Fruit fly (Drosophila melanogaster) whole organism, adult: ENCODE results near the gene CG8668.
A peak's percentile ranks its signal among the peaks of the same experiment; 100 is the strongest.

Experiments used
- CG11617 ChIP-seq: fragments of 200-800 bp; sonication (Bioruptor generic); optimal IDR thresholded peaks from 2 replicates; lab custom pipeline; 2017; ENCODE audit warnings: mild to moderate bottlenecking, missing biosample characterization, missing genetic modification reagents, missing genetic modification characterization
- CG12768 ChIP-seq: fragments of 200-800 bp; sonication (Bioruptor generic); optimal IDR thresholded peaks from 2 replicates; lab custom pipeline; 2017; ENCODE audit warnings: missing biosample characterization, missing genetic modification characterization, mild to moderate bottlenecking, moderate library complexity, missing genetic modification reagents
- CG14711 ChIP-seq: fragments of 200-800 bp; sonication (Bioruptor generic); optimal IDR thresholded peaks from 2 replicates; lab custom pipeline; 2018; ENCODE audit warnings: missing biosample characterization, mild to moderate bottlenecking, missing genetic modification characterization, moderate library complexity
- CG1620 ChIP-seq: fragments of 200-800 bp; sonication (Bioruptor generic); optimal IDR thresholded peaks from 2 replicates; lab custom pipeline; 2016; ENCODE audit warnings: missing biosample characterization, missing genetic modification characterization
- CG33017 ChIP-seq: fragments of 200-800 bp; sonication (Bioruptor generic); optimal IDR thresholded peaks from 2 replicates; lab custom pipeline; 2018; ENCODE audit warnings: missing biosample characterization, mild to moderate bottlenecking, missing genetic modification characterization, moderate library complexity
- CG5204 ChIP-seq: fragments of 200-800 bp; sonication (Bioruptor generic); optimal IDR thresholded peaks from 2 replicates; lab custom pipeline; 2016; ENCODE audit warnings: missing biosample characterization, missing genetic modification characterization
- CG7045 ChIP-seq: fragments of 200-800 bp; sonication (Bioruptor generic); optimal IDR thresholded peaks from 2 replicates; lab custom pipeline; 2017; ENCODE audit warnings: missing biosample characterization, mild to moderate bottlenecking, missing genetic modification characterization
- CG7101 ChIP-seq: fragments of 200-800 bp; sonication (Bioruptor generic); optimal IDR thresholded peaks from 2 replicates; lab custom pipeline; 2018; ENCODE audit warnings: missing biosample characterization, mild to moderate bottlenecking, missing genetic modification characterization, moderate library complexity
- Clk ChIP-seq: fragments of 200-800 bp; sonication (Bioruptor generic); optimal IDR thresholded peaks from 2 replicates; lab custom pipeline; 2017; ENCODE audit warnings: missing biosample characterization, missing genetic modification characterization
- Crg-1 ChIP-seq: fragments of 200-800 bp; sonication (Bioruptor generic); optimal IDR thresholded peaks from 2 replicates; lab custom pipeline; 2016; ENCODE audit warnings: missing biosample characterization, missing genetic modification characterization
- Hr96 ChIP-seq: fragments of 200-800 bp; sonication (Bioruptor generic); optimal IDR thresholded peaks from 2 replicates; lab custom pipeline; 2016; ENCODE audit warnings: missing biosample characterization, missing genetic modification characterization
- Mnt ChIP-seq: fragments of 200-800 bp; sonication (Bioruptor generic); optimal IDR thresholded peaks from 2 replicates; lab custom pipeline; 2016; ENCODE audit warnings: missing biosample characterization, mild to moderate bottlenecking, missing genetic modification characterization
- bab1 ChIP-seq: fragments of 200-800 bp; sonication (Bioruptor generic); optimal IDR thresholded peaks from 3 replicates; lab custom pipeline; 2019; ENCODE audit warnings: missing biosample characterization, mild to moderate bottlenecking, missing genetic modification characterization, moderate library complexity
- cic ChIP-seq: fragments of 200-800 bp; sonication (Bioruptor generic); optimal IDR thresholded peaks from 2 replicates; lab custom pipeline; 2017; ENCODE audit warnings: missing biosample characterization, mild to moderate bottlenecking, missing genetic modification characterization, moderate library complexity
- cnc ChIP-seq, 2 experiments: fragments of >200 bp; optimal IDR thresholded peaks; 2 replicates each; lab custom pipeline; 2017
- kay ChIP-seq: fragments of 200-800 bp; sonication (Bioruptor generic); peaks from one replicate; lab custom pipeline; 2016; ENCODE audit warnings: missing biosample characterization, missing genetic modification characterization, borderline replicate concordance
- ovo ChIP-seq: fragments of 200-800 bp; sonication (Bioruptor generic); optimal IDR thresholded peaks from 2 replicates; lab custom pipeline; 2016; ENCODE audit warnings: missing biosample characterization, missing genetic modification characterization
- pad ChIP-seq: fragments of 200-800 bp; sonication (Bioruptor generic); optimal IDR thresholded peaks from 3 replicates; lab custom pipeline; 2017; ENCODE audit warnings: missing biosample characterization, missing genetic modification characterization, mild to moderate bottlenecking, moderate library complexity, missing genetic modification reagents
- tj ChIP-seq: fragments of 200-800 bp; sonication (Bioruptor generic); optimal IDR thresholded peaks from 3 replicates; lab custom pipeline; 2017; ENCODE audit warnings: missing biosample characterization, mild to moderate bottlenecking, missing genetic modification characterization, moderate library complexity
- toe ChIP-seq: fragments of 200-800 bp; sonication (Bioruptor generic); optimal IDR thresholded peaks from 2 replicates; lab custom pipeline; 2016; ENCODE audit warnings: missing biosample characterization, missing genetic modification characterization

CG8668 gene

dm6 chr2L:8156682-8157081, 29.9 kb downstream of the CG8668 start:
- TF ChIP-seq CG14711 (tag; lab: Kevin White, UChicago) (peak; percentile 97), CG5204 (GFP tag; lab: Kevin White, UChicago) (no peak), bab1 (GFP tag; lab: Kevin White, UChicago) (peak; percentile 82), toe (GFP tag; lab: Kevin White, UChicago) (peak; percentile 81), pad (peak; percentile 47), kay (GFP tag; lab: Kevin White, UChicago) (peak; percentile 95), tj (GFP tag; lab: Kevin White, UChicago) (peak; percentile 39), cnc (optimal IDR thresholded peaks at IDR 0.05; lab: Kevin White, UChicago) (no peak), CG7045 (GFP tag; lab: Kevin White, UChicago) (peak; percentile 70), CG1620 (GFP tag; lab: Kevin White, UChicago) (peak; percentile 66), CG7101 (tag; lab: Kevin White, UChicago) (peak; percentile 77), cic (GFP tag; lab: Kevin White, UChicago) (no peak), Clk (GFP tag; lab: Kevin White, UChicago) (peak; percentile 20), Crg-1 (GFP tag; lab: Kevin White, UChicago) (peak; percentile 61), CG33017 (tag; lab: Kevin White, UChicago) (peak; percentile 34), Mnt (peak; percentile 71), CG12768 (GFP tag; lab: Kevin White, UChicago) (peak; percentile 25), CG11617 (GFP tag; lab: Kevin White, UChicago) (peak; percentile 79), ovo (peak; percentile 16), Hr96 (GFP tag; lab: Kevin White, UChicago) (no peak)

- TF ChIP-seq cic (GFP tag; lab: Kevin White, UChicago) (peak; percentile 38), CG1620 (GFP tag; lab: Kevin White, UChicago) (no peak), CG5204 (GFP tag; lab: Kevin White, UChicago) (no peak), Clk (GFP tag; lab: Kevin White, UChicago) (no peak)
Observed at dm6 chr2L:8157166-8157565, 30.4 kb downstream of the CG8668 start.

dm6 chr2L:8159498-8159897, 32.7 kb downstream of the CG8668 start, which contains the start of the genes PAPLA1 and Rbsn-5:
TSS of gene PAPLA1 (minus strand) at chr2L:8159638.
TSS of gene Rbsn-5 (plus strand) at chr2L:8159832.
- TF ChIP-seq CG7101 (tag; lab: Kevin White, UChicago) = peak; percentile 91
- peak; percentile 96 for TF ChIP-seq kay (GFP tag; lab: Kevin White, UChicago)
- TF ChIP-seq cic (GFP tag; lab: Kevin White, UChicago) = peak; percentile 34
- no peak for TF ChIP-seq cnc (optimal IDR thresholded peaks at IDR 0.05; lab: Kevin White, UChicago)
- peak; percentile 66 for TF ChIP-seq ovo
- TF ChIP-seq CG12768 (GFP tag; lab: Kevin White, UChicago) = peak; percentile 89
- peak; percentile 83 for TF ChIP-seq tj (GFP tag; lab: Kevin White, UChicago)
- peak; percentile 90 for TF ChIP-seq CG11617 (GFP tag; lab: Kevin White, UChicago)
- TF ChIP-seq pad = peak; percentile 75
- peak; percentile 92 for TF ChIP-seq Crg-1 (GFP tag; lab: Kevin White, UChicago)
- TF ChIP-seq Hr96 (GFP tag; lab: Kevin White, UChicago) = peak; percentile 92
- TF ChIP-seq Clk (GFP tag; lab: Kevin White, UChicago) = peak; percentile 80
- TF ChIP-seq CG14711 (tag; lab: Kevin White, UChicago) = peak; percentile 87
- TF ChIP-seq toe (GFP tag; lab: Kevin White, UChicago) = peak; percentile 96
- TF ChIP-seq Mnt = peak; percentile 92
- peak; percentile 95 for TF ChIP-seq bab1 (GFP tag; lab: Kevin White, UChicago)
- peak; percentile 90 for TF ChIP-seq CG7045 (GFP tag; lab: Kevin White, UChicago)
- peak; percentile 89 for TF ChIP-seq CG33017 (tag; lab: Kevin White, UChicago)
- peak; percentile 93 for TF ChIP-seq CG1620 (GFP tag; lab: Kevin White, UChicago)
- TF ChIP-seq CG5204 (GFP tag; lab: Kevin White, UChicago) = no peak

- TF ChIP-seq Clk (GFP tag; lab: Kevin White, UChicago) (no peak), CG5204 (GFP tag; lab: Kevin White, UChicago) (no peak), ovo (no peak), kay (GFP tag; lab: Kevin White, UChicago) (no peak)
Observed at dm6 chr2L:8161994-8162306, 35.1 kb downstream of the CG8668 start.

dm6 chr2L:8162307-8163024, 35.7 kb downstream of the CG8668 start, which contains the start of gene Acbp1:
TSS of gene Acbp1 (minus strand) at chr2L:8162452.
- peak; percentile 85 for TF ChIP-seq CG1620 (GFP tag; lab: Kevin White, UChicago)
- TF ChIP-seq toe (GFP tag; lab: Kevin White, UChicago) = peak; percentile 97
- TF ChIP-seq cic (GFP tag; lab: Kevin White, UChicago) = peak; percentile 91
- peak; percentile 92 for TF ChIP-seq kay (GFP tag; lab: Kevin White, UChicago)
- peak; percentile 98 for TF ChIP-seq CG12768 (GFP tag; lab: Kevin White, UChicago)
- TF ChIP-seq Hr96 (GFP tag; lab: Kevin White, UChicago) = peak; percentile 95
- TF ChIP-seq Mnt = peak; percentile 92
- peak; percentile 87 for TF ChIP-seq Crg-1 (GFP tag; lab: Kevin White, UChicago)
- no peak for TF ChIP-seq cnc (optimal IDR thresholded peaks at IDR 0.05; lab: Kevin White, UChicago)
- TF ChIP-seq CG7101 (tag; lab: Kevin White, UChicago) = peak; percentile 97
- peak; percentile 99 for TF ChIP-seq CG33017 (tag; lab: Kevin White, UChicago)
- peak; percentile 95 for TF ChIP-seq CG5204 (GFP tag; lab: Kevin White, UChicago)
- TF ChIP-seq ovo = peak; percentile 88
- TF ChIP-seq CG7045 (GFP tag; lab: Kevin White, UChicago) = peak; percentile 98
- TF ChIP-seq tj (GFP tag; lab: Kevin White, UChicago) = peak; percentile 90
- TF ChIP-seq bab1 (GFP tag; lab: Kevin White, UChicago) = peak; percentile 99
- TF ChIP-seq Clk (GFP tag; lab: Kevin White, UChicago) = peak; percentile 95
- TF ChIP-seq CG11617 (GFP tag; lab: Kevin White, UChicago) = peak; percentile 100
- peak; percentile 87 for TF ChIP-seq pad
- TF ChIP-seq CG14711 (tag; lab: Kevin White, UChicago) = peak; percentile 92
